Worm (Caenorhabditis elegans) whole organism, L1 larva: Measurements from ENCODE around the gene col-107.

Experiments used
- ama-1 ChIP-seq: fragments of 150-350 bp; optimal IDR thresholded peaks from 2 replicates; lab custom pipeline; 2014
- egl-27 ChIP-seq, 2 experiments: fragments of 150-350 bp in 1 of 2; sonication (generic microtip); optimal IDR thresholded peaks; 3 replicates each; lab custom pipeline; 2017 to 2018; ENCODE audit warnings: missing biosample characterization in 2 of 2, missing genetic modification characterization in 2 of 2, missing genetic modification reagents in 2 of 2
- elt-2 ChIP-seq: sonication (generic microtip); optimal IDR thresholded peaks from 2 replicates; lab custom pipeline; 2016; ENCODE audit warnings: missing genetic modification characterization, mild to moderate bottlenecking, inconsistent platforms, missing compliant biosample characterization, missing genetic modification reagents
- elt-3 ChIP-seq, 6 experiments: fragments of 150-350 bp in 1 of 6; sonication (generic microtip); optimal IDR thresholded peaks; 2 replicates each; lab custom pipeline; 2017 to 2018; ENCODE audit warnings: missing biosample characterization in 6 of 6, missing genetic modification characterization in 6 of 6, inconsistent platforms in 1 of 6
- grh-1 ChIP-seq: fragments of 200-800 bp; sonication (Bioruptor generic); IDR thresholded peaks from 2 replicates; pipeline ENCODE4 v1.3.6; 2022; ENCODE audit warnings: missing genetic modification reagents, missing genetic modification characterization, missing compliant biosample characterization
- lin-39 ChIP-seq: fragments of 150-350 bp; optimal IDR thresholded peaks from 2 replicates; lab custom pipeline; 2014; ENCODE audit warnings: missing biosample characterization, missing genetic modification reagents, missing genetic modification characterization
- mdl-1 ChIP-seq, 2 experiments: fragments of 150-350 bp; optimal IDR thresholded peaks; 2 replicates each; lab custom pipeline; 2014 to 2017; ENCODE audit warnings: missing biosample characterization in 2 of 2, missing genetic modification characterization in 2 of 2, inconsistent platforms in 1 of 2
- nhr-11 ChIP-seq: fragments of 150-350 bp; optimal IDR thresholded peaks from 2 replicates; lab custom pipeline; 2014; ENCODE audit warnings: missing biosample characterization, missing genetic modification characterization
- nhr-77 ChIP-seq: fragments of 150-350 bp; optimal IDR thresholded peaks from 2 replicates; lab custom pipeline; 2014; ENCODE audit warnings: missing biosample characterization, missing genetic modification characterization
- nhr-85 ChIP-seq: sonication (generic microtip); peaks from one replicate; lab custom pipeline; 2016; ENCODE audit warnings: missing genetic modification characterization, inconsistent platforms, missing compliant biosample characterization
- sox-4 ChIP-seq: sonication (generic microtip); optimal IDR thresholded peaks from 2 replicates; lab custom pipeline; 2016; ENCODE audit warnings: missing genetic modification characterization, missing compliant biosample characterization
- unc-30 ChIP-seq: sonication (generic microtip); optimal IDR thresholded peaks from 2 replicates; lab custom pipeline; 2017; ENCODE audit warnings: missing biosample characterization, missing genetic modification characterization

DNA sequence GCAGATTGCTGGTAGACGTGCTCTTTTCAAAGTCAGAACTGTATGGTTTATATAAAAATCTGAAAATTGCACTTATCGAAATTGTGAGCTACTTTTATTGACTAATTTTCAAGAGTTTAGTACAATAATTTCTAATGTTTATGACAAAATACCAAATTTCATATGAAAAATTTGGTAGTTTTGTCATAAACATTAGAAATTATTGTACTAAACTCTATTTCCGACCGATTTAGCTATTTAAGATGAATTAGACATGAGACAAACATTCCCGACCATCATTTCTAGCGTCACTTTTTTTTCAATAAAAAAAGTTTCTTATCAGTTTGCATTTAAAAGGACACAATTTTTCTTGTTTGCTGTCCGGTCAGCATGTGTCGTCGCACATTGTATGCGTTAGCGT is 2.1 kb downstream of the col-107 start, which contains the start of gene tag-244:
- no peak for TF ChIP-seq nhr-77 (tag; lab: Kevin White, UChicago)
- no peak for TF ChIP-seq egl-27 (tag; optimal IDR thresholded peaks at IDR 0.05; lab: Kevin White, UChicago)
- TF ChIP-seq elt-3 (tag; optimal IDR thresholded peaks at IDR 0.05; lab: Kevin White, UChicago): no peak
- TF ChIP-seq nhr-85 (tag; lab: Kevin White, UChicago): no peak
- TF ChIP-seq grh-1 (GFP tag; lab: Robert Waterston, UW): no peak
- no peak for TF ChIP-seq elt-2 (tag; lab: Kevin White, UChicago)
- TF ChIP-seq lin-39 (tag; lab: Kevin White, UChicago): no peak
- no peak for TF ChIP-seq sox-4 (tag; lab: Kevin White, UChicago)
- no peak for TF ChIP-seq unc-30 (tag; lab: Kevin White, UChicago)
- TF ChIP-seq ama-1 (lab: Kevin White, UChicago): no peak
- TF ChIP-seq nhr-11 (tag; lab: Kevin White, UChicago): no peak
- TF ChIP-seq mdl-1 (tag; optimal IDR thresholded peaks at IDR 0.05; lab: Kevin White, UChicago): no peak
